Worm (Caenorhabditis elegans) whole organism, late embryonic: ENCODE data around the gene irld-6.

ENCODE experiments used
- madf-2 ChIP-seq: sonication (generic microtip); optimal IDR thresholded peaks from 2 replicates; lab custom pipeline; 2017; ENCODE audit warnings: missing genetic modification characterization, missing compliant biosample characterization
- pha-4 ChIP-seq: fragments of 150-350 bp; optimal IDR thresholded peaks from 2 replicates; lab custom pipeline; 2018; ENCODE audit warnings: missing biosample characterization, missing genetic modification reagents, missing genetic modification characterization
- sox-4 ChIP-seq: sonication (generic microtip); optimal IDR thresholded peaks from 2 replicates; lab custom pipeline; 2017; ENCODE audit warnings: mild to moderate bottlenecking, missing genetic modification characterization, inconsistent platforms, missing compliant biosample characterization
- unc-86 ChIP-seq: sonication (generic microtip); optimal IDR thresholded peaks from 2 replicates; lab custom pipeline; 2016; ENCODE audit warnings: missing genetic modification characterization, missing compliant biosample characterization

DNA sequence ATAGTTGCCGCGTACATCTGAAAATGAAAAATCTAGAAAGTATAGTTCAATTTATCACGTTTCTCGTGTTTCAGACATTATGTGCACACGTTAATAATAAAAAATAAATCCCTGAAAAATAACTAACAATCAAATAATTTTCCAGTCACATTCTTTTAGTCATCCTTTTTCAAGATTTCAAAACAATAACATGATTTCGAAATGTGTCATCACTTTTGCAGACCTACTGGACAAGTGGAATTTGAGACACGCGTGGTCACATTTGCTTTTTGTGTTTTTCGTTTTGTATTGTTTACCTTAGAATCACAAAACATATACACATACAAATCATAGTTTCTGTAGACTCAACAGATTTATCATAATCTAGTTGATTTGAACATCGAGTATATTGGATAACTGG lies 47.2 kb downstream of the irld-6 start:
- TF ChIP-seq pha-4 (no peak), unc-86 (tag; lab: Kevin White, UChicago) (no peak), madf-2 (tag; lab: Kevin White, UChicago) (no peak), sox-4 (tag; lab: Kevin White, UChicago) (no peak)
